Fruit fly (Drosophila melanogaster): ENCODE data around the gene norpA.

dm6 chrX:4412546-4412945 lies 90.1 kb downstream of the norpA start, which contains the start of gene bi:
- TF ChIP-seq Dll (GFP tag; IDR thresholded peaks at IDR 0.05; ENCODE audit: partially characterized antibody) (no peak), Sox100B (GFP tag; optimal IDR thresholded peaks at IDR 0.05) (no peak), hkb (optimal IDR thresholded peaks at IDR 0.05) (no peak), hkb (GFP tag; IDR thresholded peaks at IDR 0.05) (no peak), CG6175 (GFP tag; IDR thresholded peaks at IDR 0.05) (no peak), ind (GFP tag; optimal IDR thresholded peaks at IDR 0.05) (no peak), slbo (GFP tag; IDR thresholded peaks at IDR 0.05) (no peak)

Data from whole organism, embryonic.